Fruit fly (Drosophila melanogaster): Measurements from ENCODE around the gene Srp72.
A peak's percentile ranks its signal among the peaks of the same experiment; 100 is the strongest.

The Srp72 gene

dm6 chr3R:20542283-20543144 is 46.0 kb upstream of the Srp72 start (continued):
- peak; percentile 48 for TF ChIP-seq CG11398 (GFP tag; optimal IDR thresholded peaks at IDR 0.05)
- no peak for TF ChIP-seq Adf1 (GFP tag; IDR thresholded peaks at IDR 0.05)
- TF ChIP-seq CG8290 (GFP tag; optimal IDR thresholded peaks at IDR 0.05): no peak
- TF ChIP-seq CG8290 (tag; optimal IDR thresholded peaks at IDR 0.05): peak in 1 of 2 experiments; percentile 39
- peak; percentile 15 for TF ChIP-seq Dek (tag; optimal IDR thresholded peaks at IDR 0.05)
- peak; percentile 70 for TF ChIP-seq MTF-1 (GFP tag; optimal IDR thresholded peaks at IDR 0.05; ENCODE audit: borderline replicate concordance)
- TF ChIP-seq CG4328 (GFP tag; optimal IDR thresholded peaks at IDR 0.05): peak; percentile 36
- TF ChIP-seq CG6813 (GFP tag; optimal IDR thresholded peaks at IDR 0.05): peak; percentile 77
- peak; percentile 3 for TF ChIP-seq grau (tag; optimal IDR thresholded peaks at IDR 0.05)
- peak; percentile 34 for TF ChIP-seq Med (GFP tag)
- no peak for TF ChIP-seq sima (GFP tag; optimal IDR thresholded peaks at IDR 0.05)
- no peak for TF ChIP-seq PHDP (tag; optimal IDR thresholded peaks at IDR 0.05)
- no peak for TF ChIP-seq wor (GFP tag; IDR thresholded peaks at IDR 0.05)
- peak; percentile 52; the same call in 1 of the 3 replicates for TF ChIP-seq z (GFP tag; IDR thresholded peaks at IDR 0.05)
- TF ChIP-seq CG17568 (GFP tag; optimal IDR thresholded peaks at IDR 0.05): peak; percentile 42
- TF ChIP-seq CG14014 (GFP tag; IDR thresholded peaks at IDR 0.05): peak; percentile 61; the same call in 1 of the 2 replicates
- peak; percentile 19 for TF ChIP-seq Fer3 (tag; optimal IDR thresholded peaks at IDR 0.05)
- peak; percentile 67 for TF ChIP-seq gem (tag; optimal IDR thresholded peaks at IDR 0.05)
- TF ChIP-seq chm (GFP tag; IDR thresholded peaks at IDR 0.05): peak; percentile 67; the same call in 1 of the 2 replicates
- TF ChIP-seq B-H1 (GFP tag; IDR thresholded peaks at IDR 0.05): no peak; the same call in 2 of the 3 replicates
- peak; percentile 21 for TF ChIP-seq CG8388 (GFP tag; optimal IDR thresholded peaks at IDR 0.05)
- TF ChIP-seq Spps (tag; optimal IDR thresholded peaks at IDR 0.05): peak; percentile 20
- no peak for TF ChIP-seq Tbp (GFP tag; optimal IDR thresholded peaks at IDR 0.05)
- peak in 1 of 2 experiments; percentile 4 for TF ChIP-seq Pdp1 (GFP tag; optimal IDR thresholded peaks at IDR 0.05)
- peak; percentile 73 for TF ChIP-seq CG9727 (GFP tag; optimal IDR thresholded peaks at IDR 0.05)
- no peak for TF ChIP-seq CG7372 (GFP tag; IDR thresholded peaks at IDR 0.05)
- TF ChIP-seq yki (optimal IDR thresholded peaks at IDR 0.05): no peak
- TF ChIP-seq pnt (GFP tag; optimal IDR thresholded peaks at IDR 0.05): peak; percentile 8
- TF ChIP-seq CG17361 (GFP tag; IDR thresholded peaks at IDR 0.05): peak; percentile 42; the same call in 2 of the 3 replicates
- TF ChIP-seq Rfx (GFP tag; IDR thresholded peaks at IDR 0.05): no peak; the same call in 1 of the 2 replicates
- peak; percentile 51 for TF ChIP-seq bab2 (GFP tag; optimal IDR thresholded peaks at IDR 0.05)
- TF ChIP-seq CG10979 (tag; optimal IDR thresholded peaks at IDR 0.05): peak; percentile 35
- peak; percentile 18 for TF ChIP-seq Fer2 (tag; optimal IDR thresholded peaks at IDR 0.05)
- TF ChIP-seq YL-1 (GFP tag; optimal IDR thresholded peaks at IDR 0.05): peak; percentile 19
- TF ChIP-seq CG9817 (tag; optimal IDR thresholded peaks at IDR 0.05): peak; percentile 32
- peak; percentile 74 for TF ChIP-seq dmrt11E (tag; optimal IDR thresholded peaks at IDR 0.05)
- peak; percentile 34; the same call in 2 of the 3 replicates for TF ChIP-seq otp (GFP tag; IDR thresholded peaks at IDR 0.05)
- TF ChIP-seq CG34422 (GFP tag; IDR thresholded peaks at IDR 0.05): 0 out of 3 replicates have a peak, but pooled peaks have one; percentile 24
- TF ChIP-seq sim (GFP tag; IDR thresholded peaks at IDR 0.05): 0 out of 2 replicates have a peak, but pooled peaks have one; percentile 22
- no peak for TF ChIP-seq sna (GFP tag; IDR thresholded peaks at IDR 0.05; ENCODE audit: partially characterized antibody)
- peak; percentile 77 for TF ChIP-seq CG2202 (tag; optimal IDR thresholded peaks at IDR 0.05)
- TF ChIP-seq CG17385 (GFP tag; optimal IDR thresholded peaks at IDR 0.05): peak; percentile 11
- TF ChIP-seq Atf-2 (GFP tag; optimal IDR thresholded peaks at IDR 0.05): peak; percentile 20
- no peak; the same call in 2 of the 3 replicates for TF ChIP-seq tgo (GFP tag; IDR thresholded peaks at IDR 0.05)
- no peak for TF ChIP-seq ab (GFP tag; optimal IDR thresholded peaks at IDR 0.05)
- peak; percentile 7 for TF ChIP-seq lab (GFP tag; optimal IDR thresholded peaks at IDR 0.05)
- TF ChIP-seq CG7745 (tag; optimal IDR thresholded peaks at IDR 0.05): peak; percentile 75
- no peak for TF ChIP-seq CG8478 (optimal IDR thresholded peaks at IDR 0.05)
- TF ChIP-seq maf-S (GFP tag; optimal IDR thresholded peaks at IDR 0.05): peak; percentile 15
